Worm (Caenorhabditis elegans): ENCODE measurements around the gene F33A8.7.
A peak's percentile ranks its signal among the peaks of the same experiment; 100 is the strongest.

Gene F33A8.7

DNA sequence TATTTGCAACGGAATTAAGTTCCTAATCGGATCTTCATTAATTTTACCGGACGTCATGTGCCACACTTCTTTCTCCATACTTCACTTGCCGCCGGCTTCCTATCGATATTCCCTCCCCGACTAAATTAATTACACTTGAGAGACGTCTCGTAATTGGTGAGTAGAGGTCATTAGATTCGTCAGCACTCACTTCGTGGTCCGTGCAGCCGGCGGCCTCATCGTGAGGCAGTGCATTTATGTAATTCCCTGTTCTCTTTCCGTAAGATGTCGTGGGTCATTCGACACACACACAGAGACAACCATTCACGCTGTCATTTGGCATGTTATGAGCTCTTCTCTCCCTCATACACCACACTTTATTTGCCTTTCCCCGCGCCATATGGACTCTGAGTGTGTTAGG, 34.9 kb downstream of the F33A8.7 start:
- TF ChIP-seq irx-1 (tag; optimal IDR thresholded peaks at IDR 0.05) (no peak), skn-1 (tag; optimal IDR thresholded peaks at IDR 0.05) (no peak), lin-14 (GFP tag; optimal IDR thresholded peaks at IDR 0.05) (peak; percentile 70), hlh-4 (tag; optimal IDR thresholded peaks at IDR 0.05) (no peak), nhr-19 (GFP tag; conservative IDR thresholded peaks at IDR 0.05) (no peak), nhr-76 (tag; optimal IDR thresholded peaks at IDR 0.05) (no peak), egl-13 (tag; optimal IDR thresholded peaks at IDR 0.05) (peak; percentile 10), ceh-63 (GFP tag; optimal IDR thresholded peaks at IDR 0.05) (no peak), jun-1 (tag; optimal IDR thresholded peaks at IDR 0.05) (no peak), tbx-2 (tag; optimal IDR thresholded peaks at IDR 0.05) (peak; percentile 21), sptf-1 (tag; optimal IDR thresholded peaks at IDR 0.05) (no peak), mdl-1 (tag; optimal IDR thresholded peaks at IDR 0.05) (no peak), unc-62 (GFP tag; optimal IDR thresholded peaks at IDR 0.05) (no peak), C04F5.9 (tag; optimal IDR thresholded peaks at IDR 0.05) (no peak), rnt-1 (tag; optimal IDR thresholded peaks at IDR 0.05) (no peak), lsy-2 (tag; optimal IDR thresholded peaks at IDR 0.05) (peak in 1 of 2 experiments; percentile 8), lir-3 (tag; optimal IDR thresholded peaks at IDR 0.05; ENCODE audit: poor library complexity) (no peak), ztf-11 (tag; optimal IDR thresholded peaks at IDR 0.05) (no peak), unc-130 (tag; optimal IDR thresholded peaks at IDR 0.05) (no peak), mab-9 (GFP tag; IDR thresholded peaks at IDR 0.05) (no peak), nhr-71 (tag; optimal IDR thresholded peaks at IDR 0.05) (peak; percentile 5), nhr-11 (tag; optimal IDR thresholded peaks at IDR 0.05) (no peak), nhr-77 (tag; optimal IDR thresholded peaks at IDR 0.05) (no peak), fkh-8 (tag; optimal IDR thresholded peaks at IDR 0.05) (no peak), ets-5 (GFP tag; IDR thresholded peaks at IDR 0.05) (no peak)

DNA sequence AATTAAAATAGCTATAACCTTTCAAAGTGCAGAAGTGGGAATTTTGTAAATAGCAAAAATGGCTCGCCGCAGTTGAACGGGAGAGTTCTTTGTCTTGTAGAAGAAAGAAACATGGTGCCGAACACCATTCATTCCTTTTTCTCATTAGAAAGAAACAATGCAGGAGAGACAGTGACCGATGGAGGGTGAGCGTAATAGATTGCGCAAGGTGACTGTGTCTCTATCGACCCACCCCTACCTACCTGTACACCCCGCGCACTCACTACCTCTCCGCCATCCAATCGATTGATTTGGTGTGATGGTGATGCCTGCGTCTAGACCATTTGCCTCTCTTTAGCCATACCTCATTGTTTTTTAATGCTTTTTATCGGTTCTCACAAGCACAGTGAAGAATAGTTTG, 36.3 kb downstream of the F33A8.7 start:
- no peak for TF ChIP-seq C04F5.9 (tag; optimal IDR thresholded peaks at IDR 0.05)
- TF ChIP-seq lin-14 (GFP tag; optimal IDR thresholded peaks at IDR 0.05): no peak
- no peak for TF ChIP-seq tlp-1 (tag; optimal IDR thresholded peaks at IDR 0.05)
- no peak for TF ChIP-seq fos-1 (tag; optimal IDR thresholded peaks at IDR 0.05)
- no peak for TF ChIP-seq pag-3 (tag; optimal IDR thresholded peaks at IDR 0.05; ENCODE audit: borderline replicate concordance, insufficient read depth)
- no peak for TF ChIP-seq xbp-1 (tag; optimal IDR thresholded peaks at IDR 0.05)
- no peak for TF ChIP-seq unc-98 (GFP tag; IDR thresholded peaks at IDR 0.05)

ce11 chrII:10988575-10988974, 36.9 kb downstream of the F33A8.7 start:
- TF ChIP-seq lin-35 (GFP tag; optimal IDR thresholded peaks at IDR 0.05) (peak in 1 of 2 experiments; percentile 6), nhr-85 (tag) (peak; percentile 53), blmp-1 (tag; optimal IDR thresholded peaks at IDR 0.05) (peak; percentile 74), dpl-1 (GFP tag; optimal IDR thresholded peaks at IDR 0.05) (no peak)

DNA sequence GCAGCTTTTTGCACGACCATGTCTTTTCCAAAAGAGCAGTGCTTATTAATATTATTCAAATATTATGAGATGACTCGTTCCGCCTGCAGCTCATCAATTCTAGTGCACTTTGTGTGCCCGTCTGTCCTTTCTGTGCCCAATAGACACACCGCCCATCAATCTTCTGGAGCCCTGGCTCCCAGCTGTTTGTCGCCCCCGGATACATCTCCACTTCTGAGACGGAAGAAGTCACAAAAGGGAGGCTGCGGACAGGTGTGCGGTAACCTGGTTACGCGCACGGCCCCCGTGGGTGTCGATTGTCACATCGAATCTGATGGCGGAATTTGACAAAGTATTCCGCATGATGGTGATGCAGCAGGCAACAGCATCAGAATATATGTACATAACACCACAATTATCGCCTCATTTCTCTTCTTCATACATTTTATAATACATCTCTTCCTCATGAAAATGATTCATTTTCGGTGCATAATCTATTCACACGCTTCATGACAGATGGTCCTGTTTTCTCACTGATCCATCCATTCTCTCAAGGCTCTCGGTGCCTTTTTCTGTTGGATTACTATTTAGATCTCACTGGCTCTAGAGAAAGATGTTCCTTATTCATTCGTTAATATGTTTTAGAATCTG, 38.9 kb downstream of the F33A8.7 start:
- peak in 1 of 2 experiments; percentile 14 for TF ChIP-seq ztf-11 (tag; optimal IDR thresholded peaks at IDR 0.05)
- no peak for TF ChIP-seq mab-9 (GFP tag; IDR thresholded peaks at IDR 0.05)
- peak; percentile 57 for TF ChIP-seq nhr-85 (tag)
- peak; percentile 24 for TF ChIP-seq tbx-2 (tag; optimal IDR thresholded peaks at IDR 0.05)

DNA sequence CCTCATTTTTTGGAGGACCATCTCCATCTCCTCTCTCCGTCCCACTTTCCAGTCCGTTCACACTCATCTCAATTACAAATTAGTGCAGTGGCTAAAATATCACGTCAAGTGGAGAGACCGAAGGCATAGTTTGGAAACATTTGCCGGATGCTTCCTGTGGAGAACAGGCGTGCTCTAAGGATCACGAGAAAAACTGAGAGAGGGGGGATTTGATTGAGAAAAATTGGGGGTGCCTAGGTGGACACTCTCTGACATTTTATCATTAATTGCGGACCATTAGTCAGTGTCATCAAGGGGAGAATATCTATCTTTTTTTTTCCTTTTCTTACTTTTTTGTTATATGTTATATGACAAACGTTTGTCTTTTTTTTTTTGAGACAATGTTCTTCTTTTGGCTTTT, 43.4 kb downstream of the F33A8.7 start:
- TF ChIP-seq rnt-1 (tag; optimal IDR thresholded peaks at IDR 0.05) (peak; percentile 57), swsn-7 (tag; optimal IDR thresholded peaks at IDR 0.05) (no peak), lin-13 (GFP tag; optimal IDR thresholded peaks at IDR 0.05) (no peak), nhr-77 (tag; optimal IDR thresholded peaks at IDR 0.05) (no peak), lin-15B (tag; optimal IDR thresholded peaks at IDR 0.05) (no peak), mef-2 (tag; optimal IDR thresholded peaks at IDR 0.05) (no peak), snu-23 (GFP tag; optimal IDR thresholded peaks at IDR 0.05) (peak; percentile 5), unc-130 (tag; optimal IDR thresholded peaks at IDR 0.05) (peak; percentile 43), hlh-4 (tag; optimal IDR thresholded peaks at IDR 0.05) (no peak), nhr-71 (tag; optimal IDR thresholded peaks at IDR 0.05) (peak; percentile 55), lin-35 (GFP tag; optimal IDR thresholded peaks at IDR 0.05) (no peak), lsy-2 (tag; optimal IDR thresholded peaks at IDR 0.05) (peak in 1 of 2 experiments; percentile 25), lin-14 (GFP tag; optimal IDR thresholded peaks at IDR 0.05) (peak; percentile 74), unc-62 (GFP tag; optimal IDR thresholded peaks at IDR 0.05) (no peak), lin-39 (tag; optimal IDR thresholded peaks at IDR 0.05) (peak; percentile 38), mab-9 (GFP tag; IDR thresholded peaks at IDR 0.05) (no peak)
